Worm (Caenorhabditis elegans) whole organism, L4/young adult: ENCODE results near the gene pde-12.

ENCODE experiments used
- W03F9.2 ChIP-seq: fragments of 150-350 bp; optimal IDR thresholded peaks from 2 replicates; lab custom pipeline; 2014; ENCODE audit warnings: missing biosample characterization, missing genetic modification characterization
- dao-5 ChIP-seq: sonication (generic microtip); optimal IDR thresholded peaks from 2 replicates; lab custom pipeline; 2016; ENCODE audit warnings: missing genotype, missing genetic modification characterization, moderate library complexity, missing compliant biosample characterization
- him-1 ChIP-seq: sonication (generic microtip); optimal IDR thresholded peaks from 2 replicates; lab custom pipeline; 2016; ENCODE audit warnings: missing genotype, missing genetic modification reagents, missing genetic modification characterization, missing compliant biosample characterization

ce11 chrIII:10870814-10871213 lies 26.0 kb upstream of the pde-12 start:
- TF ChIP-seq him-1 (tag; lab: Kevin White, UChicago) (no peak), dao-5 (tag; lab: Kevin White, UChicago) (no peak), W03F9.2 (tag; lab: Kevin White, UChicago) (no peak)
